Worm (Caenorhabditis elegans) whole organism, L4 larva: ENCODE results near the gene ufd-2.

Experiments
- D1046.2 ChIP-seq: fragments of 200-800 bp; sonication (Bioruptor generic); IDR thresholded peaks from 2 replicates; pipeline ENCODE4 v1.3.6; 2022; ENCODE audit warnings: missing genetic modification characterization, missing compliant biosample characterization
- F26F4.8 ChIP-seq: fragments of 200-800 bp; sonication (Bioruptor generic); conservative IDR thresholded peaks from 2 replicates; pipeline ENCODE4 v1.3.6; 2022; ENCODE audit warnings: missing genetic modification characterization, missing compliant biosample characterization
- F44E2.7 ChIP-seq: fragments of 200-800 bp; sonication (Bioruptor generic); IDR thresholded peaks from 2 replicates; pipeline ENCODE4 v2.1.2; 2022; ENCODE audit warnings: missing genetic modification characterization, missing compliant biosample characterization
- Y5F2A.4 ChIP-seq: fragments of 200-800 bp; sonication (Bioruptor generic); optimal IDR thresholded peaks from 2 replicates; lab custom pipeline; 2018; ENCODE audit warnings: mild to moderate bottlenecking, missing genetic modification characterization, missing compliant biosample characterization
- Y75B8A.6 ChIP-seq: fragments of 200-800 bp; sonication (Bioruptor generic); IDR thresholded peaks from 2 replicates; pipeline ENCODE4 v1.3.6; 2022; ENCODE audit warnings: missing genetic modification reagents, missing genetic modification characterization, missing compliant biosample characterization
- ZK337.2 ChIP-seq: fragments of 200-800 bp; sonication (Bioruptor generic); IDR thresholded peaks from 2 replicates; pipeline ENCODE4 v1.3.6; 2022; ENCODE audit warnings: missing genetic modification reagents, missing genetic modification characterization, missing compliant biosample characterization
- aha-1 ChIP-seq: fragments of 150-350 bp; peaks from one replicate; lab custom pipeline; 2014; ENCODE audit warnings: missing biosample characterization, missing genetic modification characterization
- ama-1 ChIP-seq: fragments of 150-350 bp; optimal IDR thresholded peaks from 2 replicates; lab custom pipeline; 2014; ENCODE audit warnings: inconsistent platforms, mixed read lengths
- arid-1 ChIP-seq: fragments of 200-800 bp; sonication (Bioruptor generic); conservative IDR thresholded peaks from 2 replicates; pipeline ENCODE4 v1.3.6; 2022; ENCODE audit warnings: missing genetic modification reagents, missing genetic modification characterization, missing compliant biosample characterization
- ceh-28 ChIP-seq: fragments of 150-350 bp; optimal IDR thresholded peaks from 2 replicates; lab custom pipeline; 2014; ENCODE audit warnings: missing biosample characterization, missing genetic modification reagents, missing genetic modification characterization
- ceh-82 ChIP-seq: sonication (generic microtip); optimal IDR thresholded peaks from 2 replicates; lab custom pipeline; 2017; ENCODE audit warnings: missing biosample characterization, missing genetic modification characterization
- ces-1 ChIP-seq: fragments of 150-350 bp; sonication (generic microtip); optimal IDR thresholded peaks from 4 replicates; lab custom pipeline; 2014; ENCODE audit warnings: missing biosample characterization, missing genetic modification reagents, missing genetic modification characterization
- cey-2 ChIP-seq: sonication (generic microtip); optimal IDR thresholded peaks from 3 replicates; lab custom pipeline; 2017; ENCODE audit warnings: missing genetic modification characterization, mild to moderate bottlenecking, missing compliant biosample characterization, antibody characterized with exemption, borderline replicate concordance; ENCODE audit not compliant: insufficient read depth
- ctbp-1 ChIP-seq: fragments of 200-800 bp; sonication (Bioruptor generic); IDR thresholded peaks from 2 replicates; pipeline ENCODE4 v1.3.6; 2022; ENCODE audit warnings: missing genetic modification reagents, missing genetic modification characterization, missing compliant biosample characterization
- daf-12 ChIP-seq: fragments of 150-350 bp; optimal IDR thresholded peaks from 2 replicates; lab custom pipeline; 2014; ENCODE audit warnings: missing biosample characterization, missing genetic modification reagents, missing genetic modification characterization
- daf-16 ChIP-seq, 3 experiments: sonication (generic microtip); optimal IDR thresholded peaks; 2 replicates each; lab custom pipeline; 2016 to 2017; ENCODE audit warnings: missing genetic modification characterization in 3 of 3, missing genetic modification reagents in 3 of 3, mild to moderate bottlenecking in 2 of 3, missing compliant biosample characterization in 2 of 3, missing biosample characterization in 1 of 3, moderate library complexity in 1 of 3
- dmd-6 ChIP-seq: fragments of 200-800 bp; sonication (Bioruptor generic); IDR thresholded peaks from 2 replicates; pipeline ENCODE4 v1.3.6; 2022; ENCODE audit warnings: missing genetic modification reagents, missing genetic modification characterization, missing compliant biosample characterization
- dmd-8 ChIP-seq: fragments of 200-800 bp; sonication (Bioruptor generic); IDR thresholded peaks from 2 replicates; pipeline ENCODE4 v1.3.6; 2022; ENCODE audit warnings: missing genetic modification characterization, missing compliant biosample characterization
- dpl-1 ChIP-seq: fragments of 150-350 bp; optimal IDR thresholded peaks from 2 replicates; lab custom pipeline; 2014; ENCODE audit warnings: missing biosample characterization, missing genetic modification reagents, missing genetic modification characterization
- dve-1 ChIP-seq: sonication (generic microtip); optimal IDR thresholded peaks from 2 replicates; lab custom pipeline; 2017; ENCODE audit warnings: antibody characterized with exemption, mild to moderate bottlenecking, missing genetic modification characterization, missing compliant biosample characterization; ENCODE audit not compliant: insufficient read depth
- egl-43 ChIP-seq: fragments of 200-800 bp; sonication (Bioruptor generic); IDR thresholded peaks from 2 replicates; pipeline ENCODE4 v1.3.6; 2022; ENCODE audit warnings: missing genetic modification reagents, missing genetic modification characterization, missing compliant biosample characterization
- fkh-10 ChIP-seq: fragments of 150-350 bp; optimal IDR thresholded peaks from 2 replicates; lab custom pipeline; 2014; ENCODE audit warnings: missing biosample characterization, missing genetic modification reagents, missing genetic modification characterization
- fos-1 ChIP-seq: fragments of 150-350 bp; optimal IDR thresholded peaks from 2 replicates; lab custom pipeline; 2014; ENCODE audit warnings: missing biosample characterization, missing genetic modification characterization
- gei-8 ChIP-seq: fragments of 200-800 bp; sonication (Bioruptor generic); optimal IDR thresholded peaks from 2 replicates; lab custom pipeline; 2018; ENCODE audit warnings: mild to moderate bottlenecking, missing genetic modification characterization, missing compliant biosample characterization
- hmg-1.1 ChIP-seq: fragments of 200-800 bp; sonication (Bioruptor generic); IDR thresholded peaks from 2 replicates; pipeline ENCODE4 v1.3.6; 2022; ENCODE audit warnings: missing genetic modification reagents, missing genetic modification characterization, missing compliant biosample characterization
- lim-7 ChIP-seq: fragments of 200-800 bp; sonication (Bioruptor generic); IDR thresholded peaks from 2 replicates; pipeline ENCODE4 v1.3.6; 2022; ENCODE audit warnings: missing genetic modification characterization, missing compliant biosample characterization
- lin-13 ChIP-seq: fragments of 150-350 bp; optimal IDR thresholded peaks from 2 replicates; lab custom pipeline; 2014; ENCODE audit warnings: missing biosample characterization, missing genetic modification reagents, missing genetic modification characterization
- lin-29 ChIP-seq: fragments of 200-800 bp; sonication (Bioruptor generic); IDR thresholded peaks from 2 replicates; pipeline ENCODE4 v1.3.6; 2022; ENCODE audit warnings: missing genetic modification reagents, missing genetic modification characterization, missing compliant biosample characterization
- lin-38 ChIP-seq: fragments of 200-800 bp; sonication (Bioruptor generic); IDR thresholded peaks from 2 replicates; pipeline ENCODE4 v1.3.6; 2022; ENCODE audit warnings: missing genetic modification reagents, missing genetic modification characterization, missing compliant biosample characterization
- lir-3 ChIP-seq: sonication (generic microtip); optimal IDR thresholded peaks from 2 replicates; lab custom pipeline; 2016; ENCODE audit warnings: mild to moderate bottlenecking, missing genetic modification characterization, missing compliant biosample characterization
- madf-9 ChIP-seq: fragments of 200-800 bp; sonication (Bioruptor generic); conservative IDR thresholded peaks from 2 replicates; pipeline ENCODE4 v1.3.6; 2022; ENCODE audit warnings: missing genetic modification reagents, missing genetic modification characterization, missing compliant biosample characterization
- mep-1 ChIP-seq: fragments of 150-350 bp; sonication (generic microtip); optimal IDR thresholded peaks from 3 replicates; lab custom pipeline; 2014; ENCODE audit warnings: missing biosample characterization, missing genetic modification characterization
- mes-2 ChIP-seq: sonication (generic microtip); optimal IDR thresholded peaks from 2 replicates; lab custom pipeline; 2016; ENCODE audit warnings: missing genotype, mild to moderate bottlenecking, missing genetic modification characterization, missing compliant biosample characterization; ENCODE audit not compliant: poor library complexity, severe bottlenecking
- nhr-10 ChIP-seq: fragments of 150-350 bp; optimal IDR thresholded peaks from 2 replicates; lab custom pipeline; 2014; ENCODE audit warnings: missing biosample characterization, missing genetic modification characterization
- nhr-237 ChIP-seq: sonication (generic microtip); optimal IDR thresholded peaks from 2 replicates; lab custom pipeline; 2017; ENCODE audit warnings: missing biosample characterization, missing genetic modification characterization
- nhr-48 ChIP-seq: sonication (generic microtip); optimal IDR thresholded peaks from 2 replicates; lab custom pipeline; 2016; ENCODE audit warnings: mild to moderate bottlenecking, missing genetic modification characterization, missing compliant biosample characterization
- nhr-77 ChIP-seq: fragments of 150-350 bp; optimal IDR thresholded peaks from 2 replicates; lab custom pipeline; 2014; ENCODE audit warnings: missing biosample characterization, missing genetic modification characterization
- pha-4 ChIP-seq, 2 experiments: fragments of 150-350 bp in 1 of 2; fragments of 200-800 bp in 1 of 2; sonication (Bioruptor generic) in 1 of 2; IDR thresholded peaks in 1 of 2; optimal IDR thresholded peaks in 1 of 2; 2 replicates each; pipeline versions ENCODE4 v1.3.6 to Lab custom; 2014 to 2022; ENCODE audit warnings: missing genetic modification characterization in 2 of 2, missing genetic modification reagents in 2 of 2, missing biosample characterization in 1 of 2, missing compliant biosample characterization in 1 of 2
- rbr-2 ChIP-seq: sonication (generic microtip); optimal IDR thresholded peaks from 2 replicates; lab custom pipeline; 2016; ENCODE audit warnings: missing genotype, missing genetic modification characterization, missing compliant biosample characterization
- set-16 ChIP-seq: fragments of 200-800 bp; sonication (Bioruptor generic); IDR thresholded peaks from 2 replicates; pipeline ENCODE4 v1.3.6; 2022; ENCODE audit warnings: missing genetic modification reagents, missing genetic modification characterization, missing compliant biosample characterization
- skn-1 ChIP-seq: fragments of 150-350 bp; optimal IDR thresholded peaks from 2 replicates; lab custom pipeline; 2014; ENCODE audit warnings: missing biosample characterization, missing genetic modification characterization
- spr-1 ChIP-seq: sonication (generic microtip); optimal IDR thresholded peaks from 2 replicates; lab custom pipeline; 2016; ENCODE audit warnings: mild to moderate bottlenecking, missing genetic modification characterization, missing compliant biosample characterization
- spr-3 ChIP-seq: fragments of 200-800 bp; sonication (Bioruptor generic); optimal IDR thresholded peaks from 2 replicates; lab custom pipeline; 2018; ENCODE audit warnings: mild to moderate bottlenecking, missing genetic modification characterization, missing compliant biosample characterization
- tag-97 ChIP-seq: fragments of 200-800 bp; sonication (Bioruptor generic); IDR thresholded peaks from 2 replicates; pipeline ENCODE4 v1.3.6; 2022; ENCODE audit warnings: missing genetic modification characterization, missing compliant biosample characterization
- unc-39 ChIP-seq: sonication (generic microtip); optimal IDR thresholded peaks from 2 replicates; lab custom pipeline; 2017; ENCODE audit warnings: missing biosample characterization, missing genetic modification characterization
- zag-1 ChIP-seq: fragments of 150-350 bp; optimal IDR thresholded peaks from 2 replicates; lab custom pipeline; 2014; ENCODE audit warnings: missing biosample characterization, missing genetic modification characterization
- zfp-3 ChIP-seq: fragments of 200-800 bp; sonication (Bioruptor generic); conservative IDR thresholded peaks from 2 replicates; pipeline ENCODE4 v1.3.6; 2022; ENCODE audit warnings: missing genetic modification reagents, missing genetic modification characterization, missing compliant biosample characterization
- zip-11 ChIP-seq: fragments of 200-800 bp; sonication (Bioruptor generic); IDR thresholded peaks from 2 replicates; pipeline ENCODE4 v1.3.6; 2022; ENCODE audit warnings: missing genetic modification characterization, missing compliant biosample characterization
- ztf-7 ChIP-seq: fragments of 150-350 bp; optimal IDR thresholded peaks from 2 replicates; lab custom pipeline; 2014; ENCODE audit warnings: missing biosample characterization, missing genetic modification characterization

Gene ufd-2

DNA sequence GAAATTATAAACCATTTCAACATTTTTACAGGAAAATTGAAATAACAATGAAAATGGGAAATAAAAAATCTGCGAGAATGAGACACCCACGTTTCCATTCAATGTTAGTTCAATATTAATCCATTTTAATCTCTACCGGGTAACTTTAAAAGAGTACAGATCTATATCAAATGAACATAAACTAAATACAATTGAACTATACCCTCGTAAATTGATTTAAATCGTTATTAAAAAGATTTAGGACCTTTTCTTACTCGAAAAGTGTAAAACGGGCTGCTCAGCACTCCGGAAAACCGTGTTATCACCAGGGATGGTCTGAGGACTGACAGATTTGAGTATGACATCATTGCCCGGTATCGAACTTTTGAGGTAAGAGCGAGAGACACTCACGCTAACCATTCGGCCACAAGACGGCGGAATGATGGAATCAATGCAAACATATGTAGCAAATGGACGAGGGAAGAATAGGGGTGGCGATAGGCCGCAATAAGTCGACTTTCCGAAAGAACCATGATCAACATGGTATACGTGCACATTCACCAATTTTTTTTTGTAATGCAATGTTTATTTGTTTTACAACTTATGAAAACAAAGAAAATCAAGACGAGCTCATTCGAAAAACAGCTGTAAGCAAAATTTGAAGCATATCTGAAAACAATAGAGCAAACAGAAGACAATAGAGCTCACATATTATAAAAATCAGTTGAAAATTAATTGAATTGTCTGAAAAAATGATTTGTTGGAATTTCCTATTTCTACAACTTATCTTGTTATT is 44.6 kb downstream of the ufd-2 start, which contains the start of the genes chst-1 and C41C4.9 (continued):
- TF ChIP-seq rbr-2 (tag; lab: Kevin White, UChicago) (peak; percentile 60), F44E2.7 (peak; percentile 93), unc-39 (tag; lab: Kevin White, UChicago) (no peak), ctbp-1 (GFP tag; lab: Robert Waterston, UW) (peak; percentile 83), tag-97 (GFP tag; lab: Robert Waterston, UW) (no peak), dmd-8 (peak; percentile 99), dpl-1 (peak; percentile 53), daf-12 (tag; lab: Kevin White, UChicago) (no peak), spr-1 (tag; lab: Kevin White, UChicago) (peak; percentile 82), zag-1 (tag; lab: Kevin White, UChicago) (no peak), ceh-28 (tag; lab: Kevin White, UChicago) (no peak), nhr-10 (no peak), nhr-237 (tag; lab: Kevin White, UChicago) (no peak), nhr-77 (peak; percentile 13), Y75B8A.6 (GFP tag; lab: Robert Waterston, UW) (0 out of 2 replicates have a peak, but pooled peaks have one; percentile 56), pha-4 (GFP tag; IDR thresholded peaks at IDR 0.05; lab: Robert Waterston, UW) (peak; percentile 87), pha-4 (tag; optimal IDR thresholded peaks at IDR 0.05; lab: Kevin White, UChicago) (no peak), mes-2 (tag; lab: Kevin White, UChicago) (peak; percentile 91), egl-43 (GFP tag; lab: Robert Waterston, UW) (no peak; the same call in 1 of the 2 replicates), zfp-3 (GFP tag; lab: Robert Waterston, UW) (peak; percentile 83), daf-16 (GFP tag; optimal IDR thresholded peaks at IDR 0.05; lab: Kevin White, UChicago) (peak; percentile 77 to 84), daf-16 (tag; optimal IDR thresholded peaks at IDR 0.05; lab: Kevin White, UChicago) (peak; percentile 69), ama-1 (no peak), lin-13 (GFP tag; lab: Kevin White, UChicago) (peak; percentile 40), lin-38 (GFP tag; lab: Robert Waterston, UW) (no peak; the same call in 1 of the 2 replicates), Y5F2A.4 (GFP tag; lab: Kevin White, UChicago) (peak; percentile 86), hmg-1.1 (GFP tag; lab: Robert Waterston, UW) (peak; percentile 76), set-16 (GFP tag; lab: Robert Waterston, UW) (no peak), lir-3 (tag; lab: Kevin White, UChicago) (peak; percentile 82), lin-29 (GFP tag; lab: Robert Waterston, UW) (peak; percentile 51; the same call in 1 of the 2 replicates), fos-1 (tag; lab: Kevin White, UChicago) (no peak), fkh-10 (GFP tag; lab: Kevin White, UChicago) (no peak), gei-8 (GFP tag; lab: Kevin White, UChicago) (peak; percentile 90), zip-11 (GFP tag; lab: Robert Waterston, UW) (peak; percentile 64; the same call in 1 of the 2 replicates), lim-7 (GFP tag; lab: Robert Waterston, UW) (peak; percentile 98; the same call in 1 of the 2 replicates), D1046.2 (GFP tag; lab: Robert Waterston, UW) (peak; percentile 81; the same call in 1 of the 2 replicates), dve-1 (peak; percentile 78), arid-1 (peak; percentile 91), ceh-82 (tag; lab: Kevin White, UChicago) (no peak), spr-3 (peak; percentile 86), F26F4.8 (peak; percentile 97), aha-1 (tag; lab: Kevin White, UChicago) (peak; percentile 93), cey-2 (tag; lab: Kevin White, UChicago) (no peak), ces-1 (GFP tag; lab: Kevin White, UChicago) (no peak), ztf-7 (peak; percentile 60), ZK337.2 (GFP tag; lab: Robert Waterston, UW) (peak; percentile 66; the same call in 1 of the 2 replicates), mep-1 (tag; lab: Kevin White, UChicago) (peak; percentile 78), skn-1 (tag; lab: Kevin White, UChicago) (no peak), madf-9 (peak; percentile 90), nhr-48 (tag; lab: Kevin White, UChicago) (peak; percentile 56), dmd-6 (GFP tag; lab: Robert Waterston, UW) (peak; percentile 67)
